Worm (Caenorhabditis elegans): Measurements from ENCODE around the gene T10C6.10.

- TF ChIP-seq ceh-31 (tag; optimal IDR thresholded peaks at IDR 0.05) (no peak), pha-4 (tag; optimal IDR thresholded peaks at IDR 0.05) (no peak), lin-11 (tag; optimal IDR thresholded peaks at IDR 0.05) (no peak), syd-9 (tag; optimal IDR thresholded peaks at IDR 0.05) (no peak), C38D4.7 (GFP tag; optimal IDR thresholded peaks at IDR 0.05) (no peak)
Measured at ce11 chrV:15988074-15988473, 48.1 kb upstream of the T10C6.10 start, which contains the start of gene F36G9.15.
